Fruit fly (Drosophila melanogaster): ENCODE measurements around the gene kar.

Gene kar

dm6 chr3R:12656946-12657566 is 32.1 kb downstream of the kar start (continued):
- no peak for TF ChIP-seq CG16813 (GFP tag; IDR thresholded peaks at IDR 0.05; ENCODE audit: partially characterized antibody)
- peak; percentile 12 for TF ChIP-seq CG12659 (GFP tag; optimal IDR thresholded peaks at IDR 0.05)
- no peak for TF ChIP-seq Doc2 (GFP tag; IDR thresholded peaks at IDR 0.05)
- no peak for TF ChIP-seq slp2 (GFP tag; optimal IDR thresholded peaks at IDR 0.05)
- TF ChIP-seq inv (GFP tag; IDR thresholded peaks at IDR 0.05; ENCODE audit: partially characterized antibody): no peak
- TF ChIP-seq CG18599 (GFP tag; optimal IDR thresholded peaks at IDR 0.05): peak; percentile 69
- TF ChIP-seq Oli (tag; optimal IDR thresholded peaks at IDR 0.05): no peak
- no peak for TF ChIP-seq pros (GFP tag; optimal IDR thresholded peaks at IDR 0.05)
- TF ChIP-seq sens-2 (GFP tag; IDR thresholded peaks at IDR 0.05): no peak
- TF ChIP-seq da (GFP tag; optimal IDR thresholded peaks at IDR 0.05): no peak
- no peak for TF ChIP-seq ATbp (GFP tag; optimal IDR thresholded peaks at IDR 0.05)
- peak; percentile 76 for TF ChIP-seq sens (GFP tag)
- no peak for TF ChIP-seq stc (GFP tag; IDR thresholded peaks at IDR 0.05)
- no peak for TF ChIP-seq gt (GFP tag; IDR thresholded peaks at IDR 0.05)
- TF ChIP-seq Gsc (GFP tag; IDR thresholded peaks at IDR 0.05): no peak
- TF ChIP-seq Deaf1 (tag; optimal IDR thresholded peaks at IDR 0.05): no peak
- TF ChIP-seq Dek (tag; optimal IDR thresholded peaks at IDR 0.05): peak; percentile 10
- no peak for TF ChIP-seq run (tag; optimal IDR thresholded peaks at IDR 0.05)
- no peak for TF ChIP-seq br (optimal IDR thresholded peaks at IDR 0.05)
- no peak for TF ChIP-seq Oaz (GFP tag; IDR thresholded peaks at IDR 0.05)
- no peak for TF ChIP-seq MESR4 (GFP tag; optimal IDR thresholded peaks at IDR 0.05)

DNA sequence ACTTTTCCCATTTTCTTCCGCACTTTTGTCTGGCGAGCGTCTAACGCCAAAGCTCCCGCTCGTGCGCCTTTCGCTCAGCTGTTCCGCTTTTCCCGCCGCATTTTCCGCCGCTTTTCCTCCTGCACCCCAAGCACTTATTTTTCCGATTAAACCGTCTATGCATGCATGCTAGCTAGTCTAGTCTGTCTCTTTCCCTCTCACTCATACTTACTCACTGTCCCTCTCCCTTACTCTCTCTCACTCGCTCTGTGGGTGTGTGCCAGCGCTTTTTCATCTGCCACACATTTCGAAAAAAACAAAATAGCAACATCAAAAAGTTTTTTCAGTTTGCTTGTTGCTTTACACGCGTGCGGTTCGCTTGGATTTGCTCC is 34.9 kb downstream of the kar start, which contains the start of gene CG6225:
Gene CG6225 (plus strand): TSS at position 325 of the 371 bp plus-strand sequence.
- TF ChIP-seq CG43689 (GFP tag; IDR thresholded peaks at IDR 0.05): 0 out of 2 replicates have a peak, but pooled peaks have one; percentile 2
- TF ChIP-seq CG17361 (GFP tag; IDR thresholded peaks at IDR 0.05): 0 out of 3 replicates have a peak, but pooled peaks have one; percentile 6
- TF ChIP-seq otp (GFP tag; IDR thresholded peaks at IDR 0.05): 0 out of 3 replicates have a peak, but pooled peaks have one; percentile 2
- peak; percentile 4; the same call in 1 of the 3 replicates for TF ChIP-seq CG6175 (GFP tag; IDR thresholded peaks at IDR 0.05)
- TF ChIP-seq so (GFP tag; IDR thresholded peaks at IDR 0.05): 0 out of 3 replicates have a peak, but pooled peaks have one; percentile 3
- peak; percentile 20 for TF ChIP-seq CG12769 (tag; optimal IDR thresholded peaks at IDR 0.05)
- TF ChIP-seq Elba2 (GFP tag; optimal IDR thresholded peaks at IDR 0.05): no peak
- peak; percentile 29 to 54 for TF ChIP-seq Trl (optimal IDR thresholded peaks at IDR 0.05)
- no peak for TF ChIP-seq Trl (GFP tag; optimal IDR thresholded peaks at IDR 0.05)
- peak; percentile 4; the same call in 1 of the 2 replicates for TF ChIP-seq stc (GFP tag; IDR thresholded peaks at IDR 0.05)
- no peak for TF ChIP-seq CG34376 (GFP tag; optimal IDR thresholded peaks at IDR 0.05)
- TF ChIP-seq CG4404 (GFP tag; IDR thresholded peaks at IDR 0.05): no peak
- 0 out of 3 replicates have a peak, but pooled peaks have one; percentile 17 for TF ChIP-seq zen2 (GFP tag; IDR thresholded peaks at IDR 0.05; ENCODE audit: partially characterized antibody)
- TF ChIP-seq chinmo (GFP tag; IDR thresholded peaks at IDR 0.05; ENCODE audit: partially characterized antibody): peak; percentile 30; the same call in 1 of the 4 replicates
- TF ChIP-seq cg (GFP tag; optimal IDR thresholded peaks at IDR 0.05): peak; percentile 19
- TF ChIP-seq crol (GFP tag; IDR thresholded peaks at IDR 0.05): peak; percentile 73
- no peak for TF ChIP-seq cwo (GFP tag; optimal IDR thresholded peaks at IDR 0.05)
- TF ChIP-seq CG18262 (tag; optimal IDR thresholded peaks at IDR 0.05): peak; percentile 3
- peak; percentile 77 for TF ChIP-seq z (GFP tag; IDR thresholded peaks at IDR 0.05)
- TF ChIP-seq CG1832 (GFP tag; optimal IDR thresholded peaks at IDR 0.05): peak; percentile 29
- no peak for TF ChIP-seq row (GFP tag; IDR thresholded peaks at IDR 0.05)
- no peak for TF ChIP-seq Scr (GFP tag; IDR thresholded peaks at IDR 0.05; ENCODE audit: partially characterized antibody)
- TF ChIP-seq hkb (optimal IDR thresholded peaks at IDR 0.05): no peak
- TF ChIP-seq hkb (GFP tag; IDR thresholded peaks at IDR 0.05): no peak
